Worm (Caenorhabditis elegans) whole organism, late embryonic: ENCODE results near the gene anmt-2.

Source experiments
- C08G9.2 ChIP-seq: sonication (generic microtip); optimal IDR thresholded peaks from 2 replicates; lab custom pipeline; 2016; ENCODE audit warnings: mild to moderate bottlenecking, missing genetic modification characterization, moderate library complexity, missing compliant biosample characterization
- C38D4.7 ChIP-seq: fragments of 200-800 bp; sonication (Bioruptor generic); optimal IDR thresholded peaks from 2 replicates; lab custom pipeline; 2018; ENCODE audit warnings: mild to moderate bottlenecking, missing genetic modification characterization, moderate library complexity, missing compliant biosample characterization
- K02D7.2 ChIP-seq: sonication (generic microtip); optimal IDR thresholded peaks from 2 replicates; lab custom pipeline; 2017; ENCODE audit warnings: mild to moderate bottlenecking, missing genetic modification characterization, missing compliant biosample characterization
- T23F11.4 ChIP-seq: fragments of 200-800 bp; sonication (Bioruptor generic); optimal IDR thresholded peaks from 2 replicates; lab custom pipeline; 2018; ENCODE audit warnings: mild to moderate bottlenecking, missing genetic modification characterization, missing compliant biosample characterization
- Y22D7AL.16 ChIP-seq: sonication (generic microtip); optimal IDR thresholded peaks from 2 replicates; lab custom pipeline; 2016; ENCODE audit warnings: missing genetic modification characterization, missing compliant biosample characterization
- ahr-1 ChIP-seq: sonication (generic microtip); optimal IDR thresholded peaks from 2 replicates; lab custom pipeline; 2016; ENCODE audit warnings: missing genetic modification characterization, missing compliant biosample characterization
- ceh-14 ChIP-seq: sonication (generic microtip); optimal IDR thresholded peaks from 2 replicates; lab custom pipeline; 2016; ENCODE audit warnings: missing genotype, missing genetic modification characterization, missing compliant biosample characterization
- ceh-18 ChIP-seq: sonication (generic microtip); optimal IDR thresholded peaks from 2 replicates; lab custom pipeline; 2016; ENCODE audit warnings: missing genetic modification characterization, missing compliant biosample characterization
- ceh-19 ChIP-seq: fragments of 200-800 bp; sonication (Bioruptor generic); optimal IDR thresholded peaks from 2 replicates; lab custom pipeline; 2018; ENCODE audit warnings: mild to moderate bottlenecking, missing genetic modification characterization, missing compliant biosample characterization
- ceh-22 ChIP-seq: sonication (generic microtip); optimal IDR thresholded peaks from 2 replicates; lab custom pipeline; 2017; ENCODE audit warnings: missing biosample characterization, missing genetic modification characterization
- ceh-24 ChIP-seq: sonication (generic microtip); optimal IDR thresholded peaks from 2 replicates; lab custom pipeline; 2016; ENCODE audit warnings: mild to moderate bottlenecking, missing genetic modification characterization, missing compliant biosample characterization
- ceh-31 ChIP-seq: sonication (generic microtip); optimal IDR thresholded peaks from 2 replicates; lab custom pipeline; 2016; ENCODE audit warnings: missing genetic modification characterization, missing compliant biosample characterization
- ceh-34 ChIP-seq: sonication (generic microtip); optimal IDR thresholded peaks from 2 replicates; lab custom pipeline; 2016; ENCODE audit warnings: mild to moderate bottlenecking, missing genetic modification characterization, missing compliant biosample characterization
- ceh-45 ChIP-seq: fragments of 200-800 bp; sonication (Bioruptor generic); IDR thresholded peaks from 2 replicates; pipeline ENCODE4 v1.3.6; 2022; ENCODE audit warnings: missing genetic modification reagents, missing genetic modification characterization, missing compliant biosample characterization
- ceh-48 ChIP-seq: sonication (generic microtip); optimal IDR thresholded peaks from 2 replicates; lab custom pipeline; 2016; ENCODE audit warnings: missing genetic modification characterization, inconsistent platforms, missing compliant biosample characterization
- ceh-6 ChIP-seq: fragments of 200-800 bp; sonication (Bioruptor generic); optimal IDR thresholded peaks from 2 replicates; lab custom pipeline; 2018; ENCODE audit warnings: mild to moderate bottlenecking, missing genetic modification characterization, missing compliant biosample characterization
- dmd-4 ChIP-seq: sonication (generic microtip); optimal IDR thresholded peaks from 2 replicates; lab custom pipeline; 2016; ENCODE audit warnings: borderline replicate concordance, missing genetic modification characterization, missing compliant biosample characterization
- dve-1 ChIP-seq: sonication (generic microtip); optimal IDR thresholded peaks from 2 replicates; lab custom pipeline; 2017; ENCODE audit warnings: antibody characterized with exemption, mild to moderate bottlenecking, missing genetic modification characterization, missing compliant biosample characterization
- elt-2 ChIP-seq: sonication (generic microtip); optimal IDR thresholded peaks from 2 replicates; lab custom pipeline; 2016; ENCODE audit warnings: missing genetic modification reagents, missing genetic modification characterization, missing compliant biosample characterization
- elt-4 ChIP-seq: sonication (generic microtip); optimal IDR thresholded peaks from 2 replicates; lab custom pipeline; 2016; ENCODE audit warnings: missing genetic modification characterization, missing compliant biosample characterization
- ets-4 ChIP-seq: sonication (generic microtip); optimal IDR thresholded peaks from 2 replicates; lab custom pipeline; 2016; ENCODE audit warnings: missing genetic modification characterization, missing compliant biosample characterization
- eyg-1 ChIP-seq: sonication (generic microtip); optimal IDR thresholded peaks from 2 replicates; lab custom pipeline; 2016; ENCODE audit warnings: missing genotype, missing genetic modification characterization, missing compliant biosample characterization
- fkh-6 ChIP-seq: sonication (generic microtip); optimal IDR thresholded peaks from 2 replicates; lab custom pipeline; 2016; ENCODE audit warnings: missing genetic modification characterization, missing compliant biosample characterization
- hlh-6 ChIP-seq: sonication (generic microtip); optimal IDR thresholded peaks from 2 replicates; lab custom pipeline; 2016; ENCODE audit warnings: missing genotype, missing genetic modification characterization, missing compliant biosample characterization
- hlh-8 ChIP-seq: sonication (generic microtip); optimal IDR thresholded peaks from 2 replicates; lab custom pipeline; 2016; ENCODE audit warnings: missing genotype, missing genetic modification characterization, missing compliant biosample characterization
- mec-3 ChIP-seq: sonication (generic microtip); optimal IDR thresholded peaks from 2 replicates; lab custom pipeline; 2016; ENCODE audit warnings: borderline replicate concordance, missing genetic modification characterization, missing compliant biosample characterization
- nhr-11 ChIP-seq: fragments of 150-350 bp; optimal IDR thresholded peaks from 2 replicates; lab custom pipeline; 2014; ENCODE audit warnings: missing biosample characterization, missing genetic modification characterization
- nhr-232 ChIP-seq: sonication (generic microtip); optimal IDR thresholded peaks from 2 replicates; lab custom pipeline; 2016; ENCODE audit warnings: missing genetic modification characterization, missing compliant biosample characterization
- npax-4 ChIP-seq: sonication (generic microtip); optimal IDR thresholded peaks from 2 replicates; lab custom pipeline; 2016; ENCODE audit warnings: missing genetic modification characterization, missing compliant biosample characterization
- pros-1 ChIP-seq: fragments of 150-350 bp; optimal IDR thresholded peaks from 2 replicates; lab custom pipeline; 2014; ENCODE audit warnings: missing biosample characterization, missing genetic modification reagents, missing genetic modification characterization
- rnt-1 ChIP-seq: sonication (generic microtip); optimal IDR thresholded peaks from 2 replicates; lab custom pipeline; 2016; ENCODE audit warnings: missing genetic modification characterization, missing compliant biosample characterization
- tbx-2 ChIP-seq: sonication (generic microtip); optimal IDR thresholded peaks from 2 replicates; lab custom pipeline; 2016; ENCODE audit warnings: missing genetic modification characterization, missing compliant biosample characterization
- tbx-7 ChIP-seq: sonication (generic microtip); optimal IDR thresholded peaks from 2 replicates; lab custom pipeline; 2016; ENCODE audit warnings: missing genotype, missing genetic modification characterization, missing compliant biosample characterization
- unc-3 ChIP-seq, 2 experiments: fragments of 200-800 bp in 1 of 2; sonication (Bioruptor generic) in 1 of 2; sonication (generic microtip) in 1 of 2; conservative IDR thresholded peaks in 1 of 2; optimal IDR thresholded peaks in 1 of 2; 2 replicates each; pipeline versions ENCODE4 v1.3.6 to Lab custom; 2016 to 2022; ENCODE audit warnings: missing compliant biosample characterization in 2 of 2, missing genetic modification characterization in 2 of 2, missing genetic modification reagents in 1 of 2
- unc-42 ChIP-seq: sonication (generic microtip); optimal IDR thresholded peaks from 2 replicates; lab custom pipeline; 2016; ENCODE audit warnings: missing genotype, missing genetic modification characterization, missing compliant biosample characterization
- unc-55 ChIP-seq: sonication (generic microtip); optimal IDR thresholded peaks from 2 replicates; lab custom pipeline; 2017; ENCODE audit warnings: missing biosample characterization, missing genetic modification reagents, missing genetic modification characterization
- unc-86 ChIP-seq: sonication (generic microtip); optimal IDR thresholded peaks from 2 replicates; lab custom pipeline; 2016; ENCODE audit warnings: missing genetic modification characterization, missing compliant biosample characterization
- zip-5 ChIP-seq: sonication (generic microtip); optimal IDR thresholded peaks from 2 replicates; lab custom pipeline; 2016; ENCODE audit warnings: missing genetic modification characterization, missing compliant biosample characterization
- ztf-16 ChIP-seq: sonication (generic microtip); optimal IDR thresholded peaks from 2 replicates; lab custom pipeline; 2017; ENCODE audit warnings: missing genetic modification characterization, missing compliant biosample characterization

anmt-2 gene

ce11 chrIII:6190810-6191209, 33.3 kb upstream of the anmt-2 start, which contains the start of gene C23G10.5:
TSS of gene C23G10.5 (plus strand) at chrIII:6191110.
- no peak for TF ChIP-seq hlh-6 (tag; lab: Kevin White, UChicago)
- TF ChIP-seq ceh-48 (tag; lab: Kevin White, UChicago) = no peak
- no peak for TF ChIP-seq dmd-4
- TF ChIP-seq ceh-34 (tag; lab: Kevin White, UChicago) = no peak
- TF ChIP-seq eyg-1 (tag; lab: Kevin White, UChicago) = no peak
- TF ChIP-seq T23F11.4 (GFP tag; lab: Kevin White, UChicago) = no peak
- TF ChIP-seq dve-1 (tag; lab: Kevin White, UChicago) = no peak
- no peak for TF ChIP-seq rnt-1 (tag; lab: Kevin White, UChicago)
- TF ChIP-seq ets-4 (tag; lab: Kevin White, UChicago) = no peak
- TF ChIP-seq C08G9.2 (tag; lab: Kevin White, UChicago) = no peak
- no peak for TF ChIP-seq tbx-2 (tag; lab: Kevin White, UChicago)

DNA sequence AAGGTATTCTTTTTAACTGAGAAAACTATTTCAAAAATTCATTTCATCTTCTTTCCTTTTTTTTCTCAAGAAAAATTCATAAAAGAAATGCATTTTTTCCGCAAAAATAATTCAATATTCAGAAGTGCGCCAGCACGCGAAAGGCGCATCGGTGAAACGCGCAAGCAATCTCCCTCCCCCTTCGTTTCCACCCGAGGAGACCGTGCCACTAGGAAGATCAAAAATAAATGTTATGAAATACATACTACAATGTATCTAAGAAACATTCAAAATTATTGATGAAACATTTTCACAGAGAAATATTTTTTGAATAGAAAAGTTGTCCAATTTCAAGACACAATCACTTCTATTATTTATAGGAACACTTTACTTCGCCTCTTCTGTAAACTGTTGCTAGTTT, 30.5 kb upstream of the anmt-2 start:
- peak; percentile 9 for TF ChIP-seq unc-42 (tag; lab: Kevin White, UChicago)

DNA sequence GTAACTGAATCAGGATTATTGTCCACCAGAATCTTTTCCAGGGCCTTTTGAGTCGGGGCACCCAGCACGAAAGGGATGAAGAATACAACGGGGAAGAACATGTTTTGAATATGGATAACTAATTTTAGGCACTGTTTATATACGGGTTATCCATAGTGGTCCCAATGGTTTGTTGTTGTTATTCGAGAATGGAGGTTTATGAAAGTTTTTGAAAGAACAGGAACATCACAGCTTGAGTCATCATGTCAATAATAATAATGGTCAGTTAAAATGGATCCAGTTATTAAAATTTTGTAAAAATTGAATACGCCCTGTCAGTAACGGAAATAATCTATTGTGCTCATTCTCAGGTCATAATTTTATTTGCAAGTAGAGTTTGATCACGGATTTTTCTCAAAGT, 25.6 kb upstream of the anmt-2 start, which contains the start of gene nas-28:
Gene nas-28 (minus strand): TSS at position 101 of the 400 bp plus-strand sequence.
- TF ChIP-seq unc-55 (GFP tag; lab: Kevin White, UChicago) (no peak), ceh-45 (GFP tag; lab: Robert Waterston, UW) (no peak), nhr-232 (tag; lab: Kevin White, UChicago) (no peak), fkh-6 (tag; lab: Kevin White, UChicago) (no peak), mec-3 (no peak), pros-1 (tag; lab: Kevin White, UChicago) (no peak), unc-3 (GFP tag; conservative IDR thresholded peaks at IDR 0.05; lab: Robert Waterston, UW) (no peak), unc-3 (tag; optimal IDR thresholded peaks at IDR 0.05; lab: Kevin White, UChicago) (no peak), ceh-14 (tag; lab: Kevin White, UChicago) (no peak), ceh-24 (tag; lab: Kevin White, UChicago) (no peak), ceh-19 (no peak), dmd-4 (no peak), hlh-8 (tag; lab: Kevin White, UChicago) (no peak), eyg-1 (tag; lab: Kevin White, UChicago) (no peak), zip-5 (no peak), T23F11.4 (GFP tag; lab: Kevin White, UChicago) (no peak), nhr-11 (tag; lab: Kevin White, UChicago) (no peak), ceh-6 (GFP tag; lab: Kevin White, UChicago) (no peak), tbx-2 (tag; lab: Kevin White, UChicago) (no peak), npax-4 (tag; lab: Kevin White, UChicago) (no peak), ceh-31 (tag; lab: Kevin White, UChicago) (no peak)
- TF ChIP-seq, all 69 proteins: peak for 0

DNA sequence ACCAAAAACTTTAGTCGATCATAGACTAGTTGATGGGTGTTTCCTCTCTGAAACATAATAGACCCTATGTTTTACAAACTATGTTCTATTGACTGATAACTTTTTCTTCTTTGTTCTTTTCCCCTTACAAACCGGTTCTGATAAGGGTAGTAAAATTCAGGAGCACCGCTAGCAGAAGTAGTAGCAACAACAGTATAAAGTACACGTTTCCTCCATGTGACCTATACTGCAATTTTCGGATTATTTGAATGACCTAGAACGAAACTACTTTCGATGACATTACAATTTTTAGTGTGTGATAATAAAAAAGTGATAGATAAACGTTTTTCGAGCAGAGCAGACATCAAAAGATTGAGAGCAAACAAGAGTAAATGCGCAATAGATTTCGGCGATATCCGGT, 22.7 kb upstream of the anmt-2 start:
- TF ChIP-seq unc-86 (tag; lab: Kevin White, UChicago) (no peak), elt-2 (peak; percentile 20), tbx-7 (tag; lab: Kevin White, UChicago) (no peak)

DNA sequence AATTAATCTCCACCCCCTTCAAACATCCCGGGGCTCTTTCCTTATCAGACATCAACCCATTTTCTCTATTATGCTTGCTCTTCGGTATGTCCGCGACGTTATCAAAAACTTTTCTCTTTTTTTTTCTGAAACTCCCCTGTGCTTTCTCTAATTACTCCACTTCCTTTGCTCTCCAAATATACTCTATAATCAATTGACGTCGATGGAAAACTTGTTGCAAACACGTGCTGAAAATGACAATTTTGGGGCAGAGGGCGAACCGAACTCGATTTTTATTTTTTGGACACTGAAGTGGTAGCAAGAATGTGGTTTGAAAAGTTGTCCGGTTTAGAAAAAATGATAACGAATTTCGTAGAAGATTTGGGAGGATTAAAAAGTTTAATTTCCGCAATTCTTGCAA, 21.5 kb upstream of the anmt-2 start:
- TF ChIP-seq ceh-22 (tag; lab: Kevin White, UChicago) = no peak
- no peak for TF ChIP-seq dmd-4
- no peak for TF ChIP-seq unc-86 (tag; lab: Kevin White, UChicago)
- no peak for TF ChIP-seq elt-4 (tag; lab: Kevin White, UChicago)
- no peak for TF ChIP-seq Y22D7AL.16 (tag; lab: Kevin White, UChicago)
- no peak for TF ChIP-seq T23F11.4 (GFP tag; lab: Kevin White, UChicago)
- TF ChIP-seq ztf-16 = no peak
- TF ChIP-seq mec-3 = no peak
- TF ChIP-seq ceh-14 (tag; lab: Kevin White, UChicago) = no peak
- TF ChIP-seq ahr-1 (tag; lab: Kevin White, UChicago) = no peak
- TF ChIP-seq K02D7.2 (tag; lab: Kevin White, UChicago) = no peak
- no peak for TF ChIP-seq eyg-1 (tag; lab: Kevin White, UChicago)
- no peak for TF ChIP-seq C38D4.7 (GFP tag; lab: Kevin White, UChicago)
- no peak for TF ChIP-seq ceh-18 (tag; lab: Kevin White, UChicago)
- no peak for TF ChIP-seq zip-5
